Worm (Caenorhabditis elegans): ENCODE data around the gene F34D10.9.

DNA sequence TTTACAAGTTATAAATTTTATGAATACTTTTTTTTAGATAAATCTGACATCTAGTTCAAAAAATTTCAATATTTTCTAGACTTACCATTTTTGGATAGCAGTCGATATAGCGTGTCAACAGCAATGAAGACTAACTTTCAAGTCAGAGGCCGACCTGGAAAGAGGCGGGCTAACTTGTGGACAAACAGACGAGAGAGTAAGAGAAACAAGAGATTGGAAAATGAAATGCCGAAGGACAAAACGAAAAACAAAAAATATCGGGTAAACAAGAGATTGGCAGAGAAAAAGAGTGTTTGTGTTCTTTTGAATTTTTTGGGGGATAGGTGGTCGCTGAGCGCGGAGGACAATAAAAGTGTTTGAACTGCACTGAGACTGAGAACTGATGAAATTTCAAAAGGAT, 43.8 kb upstream of the F34D10.9 start, which contains the start of gene lec-4:
- TF ChIP-seq egl-5 (tag; optimal IDR thresholded peaks at IDR 0.05) (peak; percentile 72), ztf-4 (tag; optimal IDR thresholded peaks at IDR 0.05) (no peak), pha-4 (tag; optimal IDR thresholded peaks at IDR 0.05) (peak; percentile 97), nhr-12 (tag; optimal IDR thresholded peaks at IDR 0.05) (no peak), snpc-4 (tag; optimal IDR thresholded peaks at IDR 0.05) (peak; percentile 44), zag-1 (tag; optimal IDR thresholded peaks at IDR 0.05) (no peak), nhr-76 (tag; optimal IDR thresholded peaks at IDR 0.05) (no peak)
